Fruit fly (Drosophila melanogaster) S2 (cell line): ENCODE measurements around the gene CG13639.

Experiments used
- CG8478 ChIP-seq: fragments of >200 bp; optimal IDR thresholded peaks from 2 replicates; lab custom pipeline; 2018
- CTCF ChIP-seq, 2 experiments: fragments of >200 bp; optimal IDR thresholded peaks; 2 replicates each; lab custom pipeline; 2018

dm6 chr3R:24905959-24906634 is 45.9 kb upstream of the CG13639 start, which contains the start of gene CG13643:
- TF ChIP-seq CG8478 (lab: Kevin White, UChicago) = no peak
- no peak for TF ChIP-seq CTCF (optimal IDR thresholded peaks at IDR 0.05; lab: Kevin White, UChicago)
